Fruit fly (Drosophila melanogaster): ENCODE measurements around the gene CG2004.

Gene CG2004

dm6 chrX:8671348-8672298 lies 43.1 kb downstream of the CG2004 start (continued):
- TF ChIP-seq CG17829 (tag; optimal IDR thresholded peaks at IDR 0.05) (peak; percentile 60), Oaz (GFP tag; IDR thresholded peaks at IDR 0.05) (no peak), exex (tag; optimal IDR thresholded peaks at IDR 0.05) (no peak), ac (GFP tag; optimal IDR thresholded peaks at IDR 0.05) (no peak), CG3407 (GFP tag; optimal IDR thresholded peaks at IDR 0.05) (peak; percentile 15), CG2120 (GFP tag; optimal IDR thresholded peaks at IDR 0.05) (no peak), CG13296 (GFP tag; optimal IDR thresholded peaks at IDR 0.05) (no peak), zfh1 (GFP tag; IDR thresholded peaks at IDR 0.05) (peak; percentile 90), Meics (GFP tag; optimal IDR thresholded peaks at IDR 0.05) (no peak), CG17568 (GFP tag; optimal IDR thresholded peaks at IDR 0.05) (no peak), CG7928 (GFP tag; optimal IDR thresholded peaks at IDR 0.05) (no peak), CG18476 (GFP tag; optimal IDR thresholded peaks at IDR 0.05) (no peak), abd-A (tag; optimal IDR thresholded peaks at IDR 0.05) (peak; percentile 3), nmo (GFP tag; optimal IDR thresholded peaks at IDR 0.05) (peak; percentile 44), CG17359 (tag; optimal IDR thresholded peaks at IDR 0.05) (peak; percentile 50), CG32532 (GFP tag; IDR thresholded peaks at IDR 0.05) (no peak), CG7987 (GFP tag; optimal IDR thresholded peaks at IDR 0.05) (no peak), CG13624 (GFP tag; optimal IDR thresholded peaks at IDR 0.05) (no peak), H2.0 (GFP tag; IDR thresholded peaks at IDR 0.05) (peak; percentile 46; the same call in 1 of the 2 replicates), Aef1 (GFP tag; IDR thresholded peaks at IDR 0.05) (no peak), CG15479 (GFP tag; optimal IDR thresholded peaks at IDR 0.05) (no peak), D (optimal IDR thresholded peaks at IDR 0.05) (no peak), D (GFP tag; optimal IDR thresholded peaks at IDR 0.05) (peak; percentile 45), CG3163 (GFP tag; optimal IDR thresholded peaks at IDR 0.05) (no peak), z (GFP tag; IDR thresholded peaks at IDR 0.05) (no peak), CG2202 (tag; optimal IDR thresholded peaks at IDR 0.05) (no peak), CG17912 (GFP tag; optimal IDR thresholded peaks at IDR 0.05) (no peak), CG10147 (GFP tag; optimal IDR thresholded peaks at IDR 0.05) (no peak), corto (GFP tag; optimal IDR thresholded peaks at IDR 0.05) (no peak), Atf3 (GFP tag; optimal IDR thresholded peaks at IDR 0.05) (peak; percentile 19), bcd (GFP tag; optimal IDR thresholded peaks at IDR 0.05) (no peak), CG6254 (GFP tag; optimal IDR thresholded peaks at IDR 0.05) (no peak), CkIIα-i1 (GFP tag; IDR thresholded peaks at IDR 0.05) (no peak), Ets65A (GFP tag) (no peak), CG15601 (tag; optimal IDR thresholded peaks at IDR 0.05) (peak; percentile 26), CG1792 (GFP tag; optimal IDR thresholded peaks at IDR 0.05) (no peak), Kr (GFP tag; optimal IDR thresholded peaks at IDR 0.05) (no peak), CG9727 (GFP tag; optimal IDR thresholded peaks at IDR 0.05) (peak; percentile 61), CG15073 (GFP tag; optimal IDR thresholded peaks at IDR 0.05) (no peak), Hr39 (optimal IDR thresholded peaks at IDR 0.05) (no peak), Hr78 (GFP tag; optimal IDR thresholded peaks at IDR 0.05) (no peak), CG12391 (tag; optimal IDR thresholded peaks at IDR 0.05) (peak; percentile 43), BtbVII (GFP tag; optimal IDR thresholded peaks at IDR 0.05) (no peak), CG2678 (tag; optimal IDR thresholded peaks at IDR 0.05) (peak; percentile 40), CG16779 (GFP tag; IDR thresholded peaks at IDR 0.05) (no peak), ind (GFP tag; optimal IDR thresholded peaks at IDR 0.05) (no peak), dmrt11E (tag; optimal IDR thresholded peaks at IDR 0.05) (peak; percentile 82), CG9817 (tag; optimal IDR thresholded peaks at IDR 0.05) (no peak), wdn (GFP tag; IDR thresholded peaks at IDR 0.05) (no peak)

Data from whole organism, embryonic.